Fruit fly (Drosophila melanogaster) whole organism, embryonic: ENCODE data around the gene CG14868.

Source experiments
- ATbp ChIP-seq: fragments of 200-800 bp; sonication (Bioruptor generic); optimal IDR thresholded peaks from 2 replicates; lab custom pipeline; 2017; ENCODE audit warnings: missing biosample characterization, mild to moderate bottlenecking, missing genetic modification characterization, missing genetic modification reagents
- CG10274 ChIP-seq: fragments of 200-800 bp; sonication (Bioruptor generic); optimal IDR thresholded peaks from 3 replicates; lab custom pipeline; 2017; ENCODE audit warnings: missing biosample characterization, mild to moderate bottlenecking, missing genetic modification characterization
- CG11560 ChIP-seq: fragments of 200-800 bp; sonication (Bioruptor generic); IDR thresholded peaks from 3 replicates; pipeline ENCODE4 v1.3.6; 2022; ENCODE audit warnings: missing biosample characterization, missing genetic modification characterization
- CG13123 ChIP-seq: fragments of 200-800 bp; sonication (Bioruptor generic); optimal IDR thresholded peaks from 2 replicates; lab custom pipeline; 2016; ENCODE audit warnings: missing biosample characterization, missing genetic modification characterization
- CG14965 ChIP-seq: fragments of 200-800 bp; sonication (Bioruptor generic); optimal IDR thresholded peaks from 2 replicates; lab custom pipeline; 2016; ENCODE audit warnings: missing biosample characterization, missing genetic modification characterization, borderline replicate concordance
- CG17612 ChIP-seq: fragments of 200-800 bp; sonication (Bioruptor generic); IDR thresholded peaks from 2 replicates; pipeline ENCODE4 v1.3.6; 2022; ENCODE audit warnings: missing biosample characterization, missing genetic modification characterization
- CG17912 ChIP-seq: fragments of 200-800 bp; sonication (Bioruptor generic); optimal IDR thresholded peaks from 2 replicates; lab custom pipeline; 2018; ENCODE audit warnings: missing biosample characterization, mild to moderate bottlenecking, missing genetic modification characterization
- CG18619 ChIP-seq: fragments of 200-800 bp; sonication (Bioruptor generic); optimal IDR thresholded peaks from 3 replicates; lab custom pipeline; 2017; ENCODE audit warnings: missing biosample characterization, mild to moderate bottlenecking, missing genetic modification characterization
- CG2120 ChIP-seq: fragments of 200-800 bp; sonication (Bioruptor generic); optimal IDR thresholded peaks from 3 replicates; lab custom pipeline; 2016; ENCODE audit warnings: missing biosample characterization, missing genetic modification characterization
- CG31441 ChIP-seq: fragments of 200-800 bp; sonication (Bioruptor generic); IDR thresholded peaks from 2 replicates; pipeline ENCODE4 v1.3.6; 2022; ENCODE audit warnings: missing biosample characterization, missing genetic modification characterization
- CG3838 ChIP-seq: fragments of 200-800 bp; sonication (Bioruptor generic); optimal IDR thresholded peaks from 3 replicates; lab custom pipeline; 2016; ENCODE audit warnings: missing biosample characterization, missing genetic modification characterization
- CG4328 ChIP-seq: fragments of 200-800 bp; sonication (Bioruptor generic); optimal IDR thresholded peaks from 3 replicates; lab custom pipeline; 2017; ENCODE audit warnings: missing biosample characterization, missing genetic modification reagents, missing genetic modification characterization
- CG4820 ChIP-seq: fragments of 200-800 bp; sonication (Bioruptor generic); optimal IDR thresholded peaks from 3 replicates; lab custom pipeline; 2016; ENCODE audit warnings: missing biosample characterization, missing genetic modification characterization
- CG6254 ChIP-seq: fragments of 200-800 bp; sonication (Bioruptor generic); optimal IDR thresholded peaks from 3 replicates; lab custom pipeline; 2017; ENCODE audit warnings: mild to moderate bottlenecking, missing biosample characterization, missing genetic modification reagents, missing genetic modification characterization
- CG7372 ChIP-seq: fragments of 200-800 bp; sonication (Bioruptor generic); IDR thresholded peaks from 2 replicates; pipeline ENCODE4 v1.3.6; 2022; ENCODE audit warnings: missing biosample characterization, missing genetic modification characterization
- CG7987 ChIP-seq: fragments of 200-800 bp; sonication (Bioruptor generic); optimal IDR thresholded peaks from 2 replicates; lab custom pipeline; 2018; ENCODE audit warnings: missing biosample characterization, mild to moderate bottlenecking, missing genetic modification characterization, moderate library complexity
- CTCF ChIP-seq: fragments of 200-800 bp; sonication (Bioruptor generic); optimal IDR thresholded peaks from 2 replicates; lab custom pipeline; 2017; ENCODE audit warnings: missing biosample characterization, mild to moderate bottlenecking, missing genetic modification characterization, moderate library complexity
- D19B ChIP-seq: fragments of 200-800 bp; sonication (Bioruptor generic); optimal IDR thresholded peaks from 2 replicates; lab custom pipeline; 2017; ENCODE audit warnings: missing biosample characterization, mild to moderate bottlenecking, missing genetic modification characterization
- Dad ChIP-seq: fragments of 200-800 bp; sonication (Bioruptor generic); optimal IDR thresholded peaks from 3 replicates; lab custom pipeline; 2016; ENCODE audit warnings: missing biosample characterization, missing genetic modification characterization
- Dfd ChIP-seq, 2 experiments: fragments of >200 bp; optimal IDR thresholded peaks; 2 replicates each; lab custom pipeline; 2017; ENCODE audit warnings: missing biosample characterization in 2 of 2, missing genetic modification characterization in 2 of 2
- Dll ChIP-seq: fragments of 200-800 bp; sonication (Bioruptor generic); IDR thresholded peaks from 4 replicates; pipeline ENCODE4 v1.3.6; 2022; ENCODE audit warnings: missing biosample characterization, missing genetic modification characterization; ENCODE audit not compliant: partially characterized antibody
- Dref ChIP-seq: fragments of 200-800 bp; sonication (Bioruptor generic); IDR thresholded peaks from 2 replicates; pipeline ENCODE4 v1.3.6; 2022; ENCODE audit warnings: missing biosample characterization, missing genetic modification characterization
- Fer3 ChIP-seq: fragments of 200-800 bp; sonication (Bioruptor generic); optimal IDR thresholded peaks from 2 replicates; lab custom pipeline; 2018; ENCODE audit warnings: missing biosample characterization, mild to moderate bottlenecking, missing genetic modification characterization, moderate library complexity
- HLH3B ChIP-seq: fragments of 200-800 bp; sonication (Bioruptor generic); IDR thresholded peaks from 2 replicates; pipeline ENCODE4 v1.3.6; 2022; ENCODE audit warnings: missing biosample characterization, missing genetic modification characterization
- Hmx ChIP-seq: fragments of 200-800 bp; sonication (Bioruptor generic); optimal IDR thresholded peaks from 2 replicates; lab custom pipeline; 2016; ENCODE audit warnings: missing biosample characterization, missing genetic modification characterization
- Hr3 ChIP-seq: fragments of 200-800 bp; sonication (Bioruptor generic); optimal IDR thresholded peaks from 3 replicates; lab custom pipeline; 2016; ENCODE audit warnings: missing biosample characterization, missing genetic modification characterization
- Lim3 ChIP-seq: fragments of 200-800 bp; sonication (Bioruptor generic); IDR thresholded peaks from 2 replicates; pipeline ENCODE4 v1.3.6; 2022; ENCODE audit warnings: missing biosample characterization, missing genetic modification characterization
- Meics ChIP-seq: fragments of 200-800 bp; sonication (Bioruptor generic); optimal IDR thresholded peaks from 2 replicates; lab custom pipeline; 2017; ENCODE audit warnings: missing biosample characterization, mild to moderate bottlenecking, missing genetic modification characterization
- Mrtf ChIP-seq: fragments of 200-800 bp; sonication (Bioruptor generic); IDR thresholded peaks from 3 replicates; pipeline ENCODE4 v1.3.6; 2022; ENCODE audit warnings: missing biosample characterization, missing genetic modification characterization
- NC2β ChIP-seq: fragments of 200-800 bp; sonication (Bioruptor generic); optimal IDR thresholded peaks from 2 replicates; lab custom pipeline; 2016; ENCODE audit warnings: missing biosample characterization, missing genetic modification characterization
- Oaz ChIP-seq: fragments of 200-800 bp; sonication (Bioruptor generic); IDR thresholded peaks from 2 replicates; pipeline ENCODE4 v1.3.6; 2022; ENCODE audit warnings: missing biosample characterization, missing genetic modification characterization
- Ssrp ChIP-seq: fragments of 200-800 bp; sonication (Bioruptor generic); optimal IDR thresholded peaks from 2 replicates; lab custom pipeline; 2018; ENCODE audit warnings: missing biosample characterization, mild to moderate bottlenecking, missing genetic modification characterization, moderate library complexity
- Trl ChIP-seq, 3 experiments: fragments of >200 bp in 2 of 3; fragments of 200-800 bp in 1 of 3; sonication (Bioruptor generic) in 1 of 3; optimal IDR thresholded peaks; 2 replicates in 1 of 3; 3 replicates in 2 of 3; lab custom pipeline; 2016 to 2017; ENCODE audit warnings: missing biosample characterization in 1 of 3, missing genetic modification characterization in 1 of 3
- ato ChIP-seq: fragments of 200-800 bp; sonication (Bioruptor generic); IDR thresholded peaks from 2 replicates; pipeline ENCODE4 v1.3.6; 2022; ENCODE audit warnings: missing biosample characterization, missing genetic modification characterization; ENCODE audit not compliant: partially characterized antibody
- bbx ChIP-seq: fragments of 200-800 bp; sonication (Bioruptor generic); IDR thresholded peaks from 2 replicates; pipeline ENCODE4 v1.3.6; 2022; ENCODE audit warnings: missing biosample characterization, missing genetic modification characterization; ENCODE audit not compliant: partially characterized antibody
- bsh ChIP-seq, 2 experiments: fragments of 200-800 bp; sonication (Bioruptor generic); optimal IDR thresholded peaks; 2 replicates each; lab custom pipeline; 2017 to 2018; ENCODE audit warnings: mild to moderate bottlenecking in 2 of 2, missing biosample characterization in 2 of 2, missing genetic modification characterization in 2 of 2, moderate library complexity in 1 of 2
- crc ChIP-seq: fragments of 200-800 bp; sonication (Bioruptor generic); optimal IDR thresholded peaks from 2 replicates; lab custom pipeline; 2016; ENCODE audit warnings: missing biosample characterization, missing genetic modification characterization
- cwo ChIP-seq: fragments of 200-800 bp; sonication (Bioruptor generic); optimal IDR thresholded peaks from 3 replicates; lab custom pipeline; 2017; ENCODE audit warnings: missing biosample characterization, missing genetic modification characterization, mild to moderate bottlenecking, moderate library complexity, missing genetic modification reagents
- ewg ChIP-seq: fragments of 200-800 bp; sonication (Bioruptor generic); optimal IDR thresholded peaks from 3 replicates; lab custom pipeline; 2017; ENCODE audit warnings: mild to moderate bottlenecking, missing biosample characterization, missing genetic modification reagents, missing genetic modification characterization
- fd102C ChIP-seq: fragments of 200-800 bp; sonication (Bioruptor generic); optimal IDR thresholded peaks from 2 replicates; lab custom pipeline; 2018; ENCODE audit warnings: missing biosample characterization, mild to moderate bottlenecking, missing genetic modification characterization, moderate library complexity
- grau ChIP-seq: fragments of 200-800 bp; optimal IDR thresholded peaks from 3 replicates; lab custom pipeline; 2019; ENCODE audit warnings: missing biosample characterization, mild to moderate bottlenecking, missing genetic modification characterization, moderate library complexity
- mld ChIP-seq: fragments of 200-800 bp; sonication (Bioruptor generic); IDR thresholded peaks from 3 replicates; pipeline ENCODE4 v1.3.6; 2022; ENCODE audit warnings: missing biosample characterization, missing genetic modification characterization; ENCODE audit not compliant: partially characterized antibody
- pita ChIP-seq: fragments of 200-800 bp; sonication (Bioruptor generic); optimal IDR thresholded peaks from 2 replicates; lab custom pipeline; 2017; ENCODE audit warnings: missing biosample characterization, mild to moderate bottlenecking, missing genetic modification characterization
- pzg ChIP-seq: fragments of 200-800 bp; sonication (Bioruptor generic); optimal IDR thresholded peaks from 3 replicates; lab custom pipeline; 2018; ENCODE audit warnings: missing biosample characterization, mild to moderate bottlenecking, missing genetic modification characterization, moderate library complexity
- sqz ChIP-seq: fragments of 200-800 bp; sonication (Bioruptor generic); optimal IDR thresholded peaks from 3 replicates; lab custom pipeline; 2018; ENCODE audit warnings: missing biosample characterization, mild to moderate bottlenecking, missing genetic modification characterization
- unpg ChIP-seq: fragments of 200-800 bp; sonication (Bioruptor generic); optimal IDR thresholded peaks from 3 replicates; lab custom pipeline; 2018; ENCODE audit warnings: missing biosample characterization, mild to moderate bottlenecking, missing genetic modification characterization, moderate library complexity
- vnd ChIP-seq: fragments of 200-800 bp; sonication (Bioruptor generic); IDR thresholded peaks from 3 replicates; pipeline ENCODE4 v1.3.6; 2022; ENCODE audit warnings: missing biosample characterization, missing genetic modification characterization; ENCODE audit not compliant: partially characterized antibody
- wdn ChIP-seq: fragments of 200-800 bp; sonication (Bioruptor generic); IDR thresholded peaks from 2 replicates; pipeline ENCODE4 v1.3.6; 2022; ENCODE audit warnings: missing biosample characterization, missing genetic modification characterization
- wor ChIP-seq: fragments of 200-800 bp; sonication (Bioruptor generic); IDR thresholded peaks from 2 replicates; pipeline ENCODE4 v1.3.6; 2022; ENCODE audit warnings: missing biosample characterization, missing genetic modification characterization

Gene CG14868

DNA sequence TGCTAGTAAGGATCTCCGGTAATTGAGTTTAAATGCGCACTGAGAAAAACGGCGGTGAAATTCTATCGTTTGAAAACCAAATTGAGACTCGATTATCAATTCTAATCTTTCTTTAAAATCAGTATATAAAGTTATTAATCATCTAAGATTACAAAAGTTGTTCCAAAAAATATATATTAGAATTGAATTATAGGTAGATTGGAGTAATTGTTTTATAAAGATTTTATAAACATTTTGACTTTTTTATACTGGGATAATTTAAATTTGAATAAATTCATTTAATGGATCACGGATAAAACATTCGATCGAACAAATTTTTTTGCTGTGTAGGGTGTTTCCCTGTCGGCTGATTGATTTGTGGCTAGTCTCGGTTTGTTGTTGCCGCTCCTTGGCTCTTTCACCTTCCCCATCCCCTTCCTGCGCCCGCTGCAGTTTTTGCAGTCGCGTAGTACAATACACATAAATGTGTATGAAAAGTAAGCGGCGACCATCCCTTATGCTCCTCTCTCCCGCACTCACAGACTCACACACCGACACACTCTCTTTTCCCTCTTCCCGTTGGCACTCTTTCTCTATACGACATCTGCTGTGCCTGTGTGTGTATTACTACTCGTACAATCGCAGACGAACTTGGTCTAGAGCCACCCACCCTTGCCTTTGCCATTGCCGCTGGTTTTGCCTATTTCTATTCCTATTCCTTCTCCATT, 49.2 kb upstream of the CG14868 start (continued):
- TF ChIP-seq Hr3 (GFP tag; lab: Kevin White, UChicago) (peak; percentile 80), Dad (GFP tag; lab: Kevin White, UChicago) (no peak), CG7987 (GFP tag; lab: Kevin White, UChicago) (no peak), CG4328 (no peak), mld (GFP tag; lab: Robert Waterston, UW) (no peak), Dll (GFP tag; lab: Robert Waterston, UW) (no peak), vnd (GFP tag; lab: Robert Waterston, UW) (no peak), ewg (GFP tag; lab: Kevin White, UChicago) (peak; percentile 13), pita (GFP tag; lab: Kevin White, UChicago) (no peak), wdn (GFP tag; lab: Robert Waterston, UW) (0 out of 2 replicates have a peak, but pooled peaks have one; percentile 3), Fer3 (tag; lab: Kevin White, UChicago) (peak; percentile 17), grau (tag; lab: Kevin White, UChicago) (peak; percentile 87), ATbp (peak; percentile 48), CG18619 (GFP tag; lab: Kevin White, UChicago) (peak; percentile 67), fd102C (peak; percentile 48), Trl (optimal IDR thresholded peaks at IDR 0.05; lab: Kevin White, UChicago) (peak; percentile 56 to 82), Trl (GFP tag; optimal IDR thresholded peaks at IDR 0.05; lab: Kevin White, UChicago) (peak; percentile 1), sqz (GFP tag; lab: Kevin White, UChicago) (peak; percentile 32), Ssrp (tag; lab: Kevin White, UChicago) (peak; percentile 88), CG3838 (GFP tag; lab: Kevin White, UChicago) (no peak), CG14965 (GFP tag; lab: Kevin White, UChicago) (no peak), CG17612 (GFP tag; lab: Robert Waterston, UW) (no peak), CG31441 (peak; percentile 91), CG17912 (GFP tag; lab: Kevin White, UChicago) (no peak), CG11560 (tag; lab: Robert Waterston, UW) (no peak), D19B (no peak), ato (no peak), Hmx (peak; percentile 25), unpg (GFP tag; lab: Kevin White, UChicago) (peak; percentile 78), pzg (GFP tag; lab: Kevin White, UChicago) (no peak), Oaz (GFP tag; lab: Robert Waterston, UW) (no peak), CG7372 (no peak), Dref (GFP tag; lab: Robert Waterston, UW) (no peak), CG6254 (GFP tag; lab: Kevin White, UChicago) (peak; percentile 33), Meics (GFP tag; lab: Kevin White, UChicago) (peak; percentile 75), Dfd (GFP tag; optimal IDR thresholded peaks at IDR 0.05; lab: Kevin White, UChicago) (no peak), CTCF (GFP tag; lab: Kevin White, UChicago) (no peak), bsh (GFP tag; optimal IDR thresholded peaks at IDR 0.05; lab: Kevin White, UChicago) (peak in 1 of 2 experiments; percentile 82), CG13123 (GFP tag; lab: Kevin White, UChicago) (peak; percentile 50), CG10274 (GFP tag; lab: Kevin White, UChicago) (peak; percentile 26), Mrtf (GFP tag; lab: Robert Waterston, UW) (no peak), crc (GFP tag; lab: Kevin White, UChicago) (no peak), bbx (GFP tag; lab: Robert Waterston, UW) (no peak), CG2120 (GFP tag; lab: Kevin White, UChicago) (peak; percentile 32), NC2β (no peak), Lim3 (GFP tag; lab: Robert Waterston, UW) (no peak), cwo (peak; percentile 52), HLH3B (GFP tag; lab: Robert Waterston, UW) (peak; percentile 36; the same call in 1 of the 2 replicates), wor (GFP tag; lab: Robert Waterston, UW) (no peak), CG4820 (GFP tag; lab: Kevin White, UChicago) (peak; percentile 66)
